Fruit fly (Drosophila melanogaster): Measurements from ENCODE around the gene hzg.

The hzg gene

DNA sequence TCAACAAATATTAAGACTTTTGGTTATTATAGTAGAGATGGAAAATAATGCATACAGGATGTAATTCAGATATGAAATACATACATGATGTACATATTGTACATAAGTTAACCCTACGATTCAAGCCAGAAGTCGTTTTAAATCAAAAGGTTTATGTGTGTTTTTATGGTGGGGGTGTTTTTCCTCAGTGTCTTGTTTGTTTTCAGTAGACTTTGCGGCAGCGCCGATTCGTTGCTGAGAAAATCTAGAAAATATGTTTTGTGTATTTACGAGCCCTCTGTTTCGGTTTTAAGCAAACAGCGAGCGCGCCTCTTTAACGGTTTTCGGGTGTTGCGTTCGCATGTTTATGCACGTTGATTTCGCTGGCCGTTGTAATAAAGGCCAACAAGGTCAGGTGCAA is 50.6 kb downstream of the hzg start (continued):
- TF ChIP-seq tll (GFP tag; optimal IDR thresholded peaks at IDR 0.05) (peak in 1 of 2 experiments; percentile 79), kay (GFP tag; optimal IDR thresholded peaks at IDR 0.05) (no peak)

DNA sequence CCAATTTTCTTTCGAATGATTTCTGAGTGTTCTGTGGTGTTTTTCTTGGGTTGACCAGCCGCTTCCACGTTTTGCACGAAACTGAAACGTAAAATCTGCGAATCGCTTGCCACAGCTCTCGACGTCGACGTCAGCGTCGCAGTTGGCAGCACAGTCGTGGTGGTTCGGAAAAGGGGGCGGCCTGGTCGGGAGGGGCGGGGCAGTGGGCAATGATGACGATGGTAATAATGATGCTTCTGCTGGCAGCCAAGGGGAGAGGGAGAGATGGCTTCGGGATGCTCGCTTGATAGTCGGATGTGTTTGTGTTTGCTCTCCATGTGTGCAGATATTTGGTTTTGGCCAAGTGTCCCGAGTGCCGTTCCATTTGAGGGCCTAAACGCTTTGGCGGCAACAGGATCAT is 51.6 kb downstream of the hzg start:
- TF ChIP-seq Awh (GFP tag; IDR thresholded peaks at IDR 0.05) (0 out of 2 replicates have a peak, but pooled peaks have one; percentile 12), knrl (GFP tag; IDR thresholded peaks at IDR 0.05; ENCODE audit: partially characterized antibody) (0 out of 3 replicates have a peak, but pooled peaks have one; percentile 14), CTCF (GFP tag; optimal IDR thresholded peaks at IDR 0.05) (no peak), Deaf1 (tag; optimal IDR thresholded peaks at IDR 0.05) (peak; percentile 78), Bdp1 (GFP tag; optimal IDR thresholded peaks at IDR 0.05) (no peak), Adf1 (GFP tag; IDR thresholded peaks at IDR 0.05) (peak; percentile 96), lab (GFP tag; optimal IDR thresholded peaks at IDR 0.05) (peak; percentile 19), abd-A (tag; optimal IDR thresholded peaks at IDR 0.05) (peak; percentile 30), nom (GFP tag; optimal IDR thresholded peaks at IDR 0.05) (peak; percentile 10), chm (GFP tag; IDR thresholded peaks at IDR 0.05) (0 out of 2 replicates have a peak, but pooled peaks have one; percentile 46), chinmo (GFP tag; IDR thresholded peaks at IDR 0.05; ENCODE audit: partially characterized antibody) (0 out of 4 replicates have a peak, but pooled peaks have one; percentile 38), CG13287 (GFP tag; IDR thresholded peaks at IDR 0.05; ENCODE audit: partially characterized antibody) (peak; percentile 10; the same call in 1 of the 2 replicates), CG12769 (tag; optimal IDR thresholded peaks at IDR 0.05) (peak; percentile 82), Dip3 (GFP tag; optimal IDR thresholded peaks at IDR 0.05) (no peak), CG31388 (GFP tag; optimal IDR thresholded peaks at IDR 0.05) (no peak), eve (GFP tag; optimal IDR thresholded peaks at IDR 0.05) (no peak), E2f1 (GFP tag; IDR thresholded peaks at IDR 0.05) (0 out of 2 replicates have a peak, but pooled peaks have one; percentile 9), Bgb (GFP tag; IDR thresholded peaks at IDR 0.05; ENCODE audit: partially characterized antibody) (peak; percentile 42; the same call in 1 of the 2 replicates), CG10543 (GFP tag; optimal IDR thresholded peaks at IDR 0.05) (peak; percentile 30), crol (GFP tag; IDR thresholded peaks at IDR 0.05) (peak; percentile 88)

DNA sequence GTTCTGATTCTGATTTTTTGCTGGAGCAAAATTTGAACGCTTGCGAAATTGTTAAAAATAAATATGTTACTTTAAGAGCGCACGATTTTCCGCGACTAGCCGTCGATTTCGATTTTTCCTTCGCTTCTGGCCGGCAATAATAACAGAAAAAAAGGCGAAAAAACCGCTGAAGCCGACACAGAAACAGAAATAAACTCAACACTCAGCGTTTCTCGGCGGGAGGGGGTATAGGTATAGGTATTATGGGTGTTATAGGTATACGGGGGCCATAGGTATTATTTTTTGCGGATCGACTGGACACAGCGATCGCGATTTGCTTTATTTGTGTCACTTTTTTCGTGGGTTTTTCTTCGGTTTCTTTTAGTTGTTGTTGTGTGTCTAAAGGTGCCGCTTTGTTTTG is 52.2 kb downstream of the hzg start:
- TF ChIP-seq CG2199 (GFP tag; IDR thresholded peaks at IDR 0.05) (0 out of 3 replicates have a peak, but pooled peaks have one; percentile 27), pnt (GFP tag; optimal IDR thresholded peaks at IDR 0.05) (no peak), C15 (GFP tag; IDR thresholded peaks at IDR 0.05) (0 out of 3 replicates have a peak, but pooled peaks have one; percentile 10), CG13894 (tag; optimal IDR thresholded peaks at IDR 0.05) (peak; percentile 2)
